Worm (Caenorhabditis elegans): Measurements from ENCODE around the gene bigr-1.
A peak's percentile ranks its signal among the peaks of the same experiment; 100 is the strongest.

Gene bigr-1

ce11 chrII:11224045-11224481, 42.6 kb downstream of the bigr-1 start (continued):
- TF ChIP-seq ztf-28 (GFP tag; IDR thresholded peaks at IDR 0.05), result 0 out of 2 replicates have a peak, but pooled peaks have one; percentile 17
- no peak for TF ChIP-seq T26A5.8 (tag; optimal IDR thresholded peaks at IDR 0.05)
- TF ChIP-seq ets-4 (GFP tag; optimal IDR thresholded peaks at IDR 0.05), result peak; percentile 74
- 0 out of 2 replicates have a peak, but pooled peaks have one; percentile 4 for TF ChIP-seq ceh-40 (GFP tag; IDR thresholded peaks at IDR 0.05)
- 0 out of 2 replicates have a peak, but pooled peaks have one; percentile 9 for TF ChIP-seq aptf-3 (GFP tag; IDR thresholded peaks at IDR 0.05)
- peak; percentile 53 for TF ChIP-seq ceh-27 (GFP tag; optimal IDR thresholded peaks at IDR 0.05)
- TF ChIP-seq unc-62 (GFP tag; optimal IDR thresholded peaks at IDR 0.05), result no peak
- TF ChIP-seq ceh-91 (GFP tag; IDR thresholded peaks at IDR 0.05), result peak; percentile 49; the same call in 1 of the 2 replicates
- TF ChIP-seq ekl-4 (GFP tag; IDR thresholded peaks at IDR 0.05), result peak; percentile 89
- no peak for TF ChIP-seq Y95B8A.8 (GFP tag; IDR thresholded peaks at IDR 0.05)
- TF ChIP-seq cebp-1 (GFP tag; IDR thresholded peaks at IDR 0.05), result no peak
- no peak for TF ChIP-seq cebp-1 (tag; optimal IDR thresholded peaks at IDR 0.05)
- no peak for TF ChIP-seq F37B4.10 (GFP tag; IDR thresholded peaks at IDR 0.05)
- TF ChIP-seq B0019.2 (GFP tag; conservative IDR thresholded peaks at IDR 0.05), result peak; percentile 61
- TF ChIP-seq ztf-25 (GFP tag; IDR thresholded peaks at IDR 0.05), result no peak
- no peak for TF ChIP-seq egrh-3 (GFP tag; IDR thresholded peaks at IDR 0.05)
- peak; percentile 95 for TF ChIP-seq ama-1 (optimal IDR thresholded peaks at IDR 0.05)
- TF ChIP-seq ama-1 (GFP tag; optimal IDR thresholded peaks at IDR 0.05), result no peak
- peak; percentile 33 for TF ChIP-seq unc-130 (GFP tag; optimal IDR thresholded peaks at IDR 0.05)
- TF ChIP-seq F22D6.2 (tag; optimal IDR thresholded peaks at IDR 0.05), result no peak
- peak; percentile 50 to 68 for TF ChIP-seq let-607 (tag; optimal IDR thresholded peaks at IDR 0.05)
- TF ChIP-seq dpff-1 (tag; optimal IDR thresholded peaks at IDR 0.05), result peak; percentile 68
- TF ChIP-seq F57C9.4 (tag; optimal IDR thresholded peaks at IDR 0.05), result no peak
- TF ChIP-seq him-1 (tag; optimal IDR thresholded peaks at IDR 0.05), result peak; percentile 99
- TF ChIP-seq sptf-2 (GFP tag; optimal IDR thresholded peaks at IDR 0.05), result no peak
- no peak for TF ChIP-seq aptf-2 (GFP tag; conservative IDR thresholded peaks at IDR 0.05)
- peak; percentile 24 for TF ChIP-seq athp-1 (tag; optimal IDR thresholded peaks at IDR 0.05)
- TF ChIP-seq nhr-179 (tag; optimal IDR thresholded peaks at IDR 0.05), result peak; percentile 11
- peak; percentile 93 for TF ChIP-seq attf-6 (GFP tag; IDR thresholded peaks at IDR 0.05)
- TF ChIP-seq rec-8 (tag; optimal IDR thresholded peaks at IDR 0.05), result peak in 1 of 2 experiments; percentile 38
- no peak for TF ChIP-seq nfya-2 (GFP tag; IDR thresholded peaks at IDR 0.05)
- no peak for TF ChIP-seq let-526 (GFP tag; IDR thresholded peaks at IDR 0.05)
- TF ChIP-seq T07F8.4 (tag; optimal IDR thresholded peaks at IDR 0.05), result no peak
- no peak for TF ChIP-seq mxl-1 (tag; optimal IDR thresholded peaks at IDR 0.05)
- peak; percentile 85 for TF ChIP-seq madf-8 (GFP tag; conservative IDR thresholded peaks at IDR 0.05)
- peak; percentile 95 for TF ChIP-seq snpc-1.3 (tag; optimal IDR thresholded peaks at IDR 0.05; ENCODE audit: insufficient read depth)
- no peak for TF ChIP-seq F10E7.11 (tag; optimal IDR thresholded peaks at IDR 0.05)
- no peak for TF ChIP-seq nhr-90 (tag; optimal IDR thresholded peaks at IDR 0.05)
- TF ChIP-seq snpc-4 (GFP tag; optimal IDR thresholded peaks at IDR 0.05), result peak; percentile 99
- peak; percentile 99 to 100 (median 99) for TF ChIP-seq snpc-4 (tag; optimal IDR thresholded peaks at IDR 0.05)
- TF ChIP-seq snpc-3.4 (tag; optimal IDR thresholded peaks at IDR 0.05), result peak; percentile 98
- TF ChIP-seq efl-1 (GFP tag; optimal IDR thresholded peaks at IDR 0.05), result peak; percentile 40
- TF ChIP-seq Y56A3A.18 (GFP tag; IDR thresholded peaks at IDR 0.05), result peak; percentile 66; the same call in 1 of the 2 replicates
- TF ChIP-seq lin-54 (GFP tag; optimal IDR thresholded peaks at IDR 0.05), result peak; percentile 85
- no peak for TF ChIP-seq K11D2.4 (GFP tag; IDR thresholded peaks at IDR 0.05)
- peak; percentile 23 for TF ChIP-seq chd-7 (tag; optimal IDR thresholded peaks at IDR 0.05)
- TF ChIP-seq nfya-1 (tag; optimal IDR thresholded peaks at IDR 0.05; ENCODE audit: borderline replicate concordance, insufficient read depth), result no peak
- TF ChIP-seq dpl-1 (GFP tag; optimal IDR thresholded peaks at IDR 0.05), result no peak

Data from whole organism, young adult.